Fruit fly (Drosophila melanogaster) whole organism, embryonic: Measurements from ENCODE around the gene Gclc.

ENCODE experiments used
- Antp ChIP-seq: fragments of 200-800 bp; sonication (Bioruptor generic); optimal IDR thresholded peaks from 3 replicates; lab custom pipeline; 2016; ENCODE audit warnings: missing biosample characterization, missing genetic modification characterization
- Bgb ChIP-seq: fragments of 200-800 bp; sonication (Bioruptor generic); IDR thresholded peaks from 2 replicates; pipeline ENCODE4 v1.3.6; 2022; ENCODE audit warnings: missing biosample characterization, missing genetic modification characterization; ENCODE audit not compliant: partially characterized antibody
- CG10209 ChIP-seq: fragments of 200-800 bp; sonication (Bioruptor generic); optimal IDR thresholded peaks from 3 replicates; lab custom pipeline; 2017; ENCODE audit warnings: missing biosample characterization, mild to moderate bottlenecking, missing genetic modification characterization, missing genetic modification reagents
- CG10267 ChIP-seq: fragments of 200-800 bp; sonication (Bioruptor generic); optimal IDR thresholded peaks from 2 replicates; lab custom pipeline; 2018; ENCODE audit warnings: missing biosample characterization, mild to moderate bottlenecking, missing genetic modification characterization, moderate library complexity
- CG10274 ChIP-seq: fragments of 200-800 bp; sonication (Bioruptor generic); optimal IDR thresholded peaks from 3 replicates; lab custom pipeline; 2017; ENCODE audit warnings: missing biosample characterization, mild to moderate bottlenecking, missing genetic modification characterization
- CG10462 ChIP-seq: fragments of 200-800 bp; sonication (Bioruptor generic); optimal IDR thresholded peaks from 2 replicates; lab custom pipeline; 2016; ENCODE audit warnings: missing biosample characterization, missing genetic modification characterization
- CG10543 ChIP-seq: fragments of 200-800 bp; sonication (Bioruptor generic); optimal IDR thresholded peaks from 3 replicates; lab custom pipeline; 2017; ENCODE audit warnings: missing biosample characterization, mild to moderate bottlenecking, missing genetic modification characterization, moderate library complexity
- CG10959 ChIP-seq: fragments of 200-800 bp; sonication (Bioruptor generic); IDR thresholded peaks from 2 replicates; pipeline ENCODE4 v1.3.6; 2022; ENCODE audit warnings: missing biosample characterization, missing genetic modification characterization
- CG12236 ChIP-seq: fragments of 200-800 bp; sonication (Bioruptor generic); optimal IDR thresholded peaks from 2 replicates; lab custom pipeline; 2016; ENCODE audit warnings: missing biosample characterization, missing genetic modification characterization
- CG13894 ChIP-seq: fragments of 200-800 bp; sonication (Bioruptor generic); optimal IDR thresholded peaks from 3 replicates; lab custom pipeline; 2018; ENCODE audit warnings: missing biosample characterization, mild to moderate bottlenecking, missing genetic modification characterization, moderate library complexity
- CG15011 ChIP-seq: fragments of 200-800 bp; sonication (Bioruptor generic); optimal IDR thresholded peaks from 3 replicates; lab custom pipeline; 2018; ENCODE audit warnings: missing biosample characterization, mild to moderate bottlenecking, missing genetic modification characterization
- CG15696 ChIP-seq: fragments of 200-800 bp; sonication (Bioruptor generic); optimal IDR thresholded peaks from 2 replicates; lab custom pipeline; 2019; ENCODE audit warnings: missing biosample characterization, mild to moderate bottlenecking, missing genetic modification characterization, moderate library complexity
- CG1832 ChIP-seq: fragments of 200-800 bp; sonication (Bioruptor generic); optimal IDR thresholded peaks from 2 replicates; lab custom pipeline; 2017; ENCODE audit warnings: missing biosample characterization, mild to moderate bottlenecking, missing genetic modification characterization, inconsistent platforms
- CG2116 ChIP-seq: fragments of 200-800 bp; sonication (Bioruptor generic); optimal IDR thresholded peaks from 3 replicates; lab custom pipeline; 2018; ENCODE audit warnings: missing biosample characterization, mild to moderate bottlenecking, missing genetic modification characterization
- CG30020 ChIP-seq: fragments of 200-800 bp; optimal IDR thresholded peaks from 2 replicates; lab custom pipeline; 2019; ENCODE audit warnings: missing biosample characterization, mild to moderate bottlenecking, missing genetic modification characterization, moderate library complexity
- CG30403 ChIP-seq: fragments of 200-800 bp; sonication (Bioruptor generic); optimal IDR thresholded peaks from 3 replicates; lab custom pipeline; 2016; ENCODE audit warnings: missing biosample characterization, missing genetic modification characterization
- CG30431 ChIP-seq: fragments of 200-800 bp; sonication (Bioruptor generic); optimal IDR thresholded peaks from 2 replicates; lab custom pipeline; 2017; ENCODE audit warnings: missing biosample characterization, missing genetic modification characterization
- CG31441 ChIP-seq: fragments of 200-800 bp; sonication (Bioruptor generic); IDR thresholded peaks from 2 replicates; pipeline ENCODE4 v1.3.6; 2022; ENCODE audit warnings: missing biosample characterization, missing genetic modification characterization
- CG6254 ChIP-seq: fragments of 200-800 bp; sonication (Bioruptor generic); optimal IDR thresholded peaks from 3 replicates; lab custom pipeline; 2017; ENCODE audit warnings: mild to moderate bottlenecking, missing biosample characterization, missing genetic modification reagents, missing genetic modification characterization
- CG6791 ChIP-seq: fragments of 200-800 bp; sonication (Bioruptor generic); IDR thresholded peaks from 3 replicates; pipeline ENCODE4 v1.3.6; 2022; ENCODE audit warnings: missing biosample characterization, missing genetic modification characterization; ENCODE audit not compliant: partially characterized antibody
- CG6813 ChIP-seq: fragments of 200-800 bp; sonication (Bioruptor generic); optimal IDR thresholded peaks from 2 replicates; lab custom pipeline; 2017; ENCODE audit warnings: missing biosample characterization, missing genetic modification characterization, mild to moderate bottlenecking, moderate library complexity, missing genetic modification reagents
- CrebB ChIP-seq: fragments of 200-800 bp; sonication (Bioruptor generic); optimal IDR thresholded peaks from 3 replicates; lab custom pipeline; 2018; ENCODE audit warnings: missing biosample characterization, mild to moderate bottlenecking, missing genetic modification characterization
- Eip74EF ChIP-seq, 2 experiments: fragments of 200-800 bp in 1 of 2; fragments of >200 bp in 1 of 2; sonication (Bioruptor generic) in 1 of 2; optimal IDR thresholded peaks; 2 replicates each; lab custom pipeline; 2017 to 2019; ENCODE audit warnings: missing biosample characterization in 2 of 2, missing genetic modification characterization in 2 of 2, mild to moderate bottlenecking in 1 of 2, moderate library complexity in 1 of 2
- Elba2 ChIP-seq: fragments of 200-800 bp; sonication (Bioruptor generic); optimal IDR thresholded peaks from 3 replicates; lab custom pipeline; 2016; ENCODE audit warnings: missing biosample characterization, missing genetic modification characterization
- Fer2 ChIP-seq: fragments of 200-800 bp; sonication (Bioruptor generic); optimal IDR thresholded peaks from 2 replicates; lab custom pipeline; 2018; ENCODE audit warnings: missing biosample characterization, mild to moderate bottlenecking, missing genetic modification characterization, moderate library complexity
- HLH54F ChIP-seq: fragments of 200-800 bp; sonication (Bioruptor generic); optimal IDR thresholded peaks from 3 replicates; lab custom pipeline; 2016; ENCODE audit warnings: missing biosample characterization, missing genetic modification characterization
- Hand ChIP-seq: fragments of 200-800 bp; sonication (Bioruptor generic); optimal IDR thresholded peaks from 2 replicates; lab custom pipeline; 2017; ENCODE audit warnings: mild to moderate bottlenecking, missing biosample characterization, missing genetic modification reagents, missing genetic modification characterization
- Hey ChIP-seq: fragments of 200-800 bp; sonication (Bioruptor generic); optimal IDR thresholded peaks from 3 replicates; lab custom pipeline; 2018; ENCODE audit warnings: missing biosample characterization, mild to moderate bottlenecking, missing genetic modification characterization
- MESR4 ChIP-seq: fragments of 200-800 bp; sonication (Bioruptor generic); optimal IDR thresholded peaks from 2 replicates; lab custom pipeline; 2018; ENCODE audit warnings: missing biosample characterization, mild to moderate bottlenecking, missing genetic modification characterization, moderate library complexity
- Mad ChIP-seq: fragments of 200-800 bp; sonication (Bioruptor generic); optimal IDR thresholded peaks from 2 replicates; lab custom pipeline; 2016; ENCODE audit warnings: missing biosample characterization, missing genetic modification characterization
- NK7.1 ChIP-seq: fragments of 200-800 bp; sonication (Bioruptor generic); optimal IDR thresholded peaks from 3 replicates; lab custom pipeline; 2016; ENCODE audit warnings: missing biosample characterization, missing genetic modification characterization
- Nf-YC ChIP-seq: fragments of 200-800 bp; optimal IDR thresholded peaks from 3 replicates; lab custom pipeline; 2019; ENCODE audit warnings: missing biosample characterization, mild to moderate bottlenecking, missing genetic modification characterization, moderate library complexity
- Poxn ChIP-seq: fragments of 200-800 bp; sonication (Bioruptor generic); IDR thresholded peaks from 2 replicates; pipeline ENCODE4 v1.3.6; 2022; ENCODE audit warnings: missing biosample characterization, missing genetic modification characterization
- Taf1 ChIP-seq: fragments of 200-800 bp; sonication (Bioruptor generic); IDR thresholded peaks from 2 replicates; pipeline ENCODE4 v1.3.6; 2022; ENCODE audit warnings: missing biosample characterization, missing genetic modification characterization
- cato ChIP-seq: fragments of 200-800 bp; sonication (Bioruptor generic); optimal IDR thresholded peaks from 2 replicates; lab custom pipeline; 2016; ENCODE audit warnings: missing biosample characterization, missing genetic modification characterization, borderline replicate concordance
- crc ChIP-seq: fragments of 200-800 bp; sonication (Bioruptor generic); optimal IDR thresholded peaks from 2 replicates; lab custom pipeline; 2016; ENCODE audit warnings: missing biosample characterization, missing genetic modification characterization
- cwo ChIP-seq: fragments of 200-800 bp; sonication (Bioruptor generic); optimal IDR thresholded peaks from 3 replicates; lab custom pipeline; 2017; ENCODE audit warnings: missing biosample characterization, missing genetic modification characterization, mild to moderate bottlenecking, moderate library complexity, missing genetic modification reagents
- dati ChIP-seq: fragments of 200-800 bp; sonication (Bioruptor generic); IDR thresholded peaks from 2 replicates; pipeline ENCODE4 v1.3.6; 2022; ENCODE audit warnings: missing biosample characterization, missing genetic modification characterization
- dimm ChIP-seq: fragments of 200-800 bp; sonication (Bioruptor generic); IDR thresholded peaks from 2 replicates; pipeline ENCODE4 v1.3.6; 2022; ENCODE audit warnings: missing biosample characterization, missing genetic modification characterization
- disco-r ChIP-seq: fragments of 200-800 bp; sonication (Bioruptor generic); optimal IDR thresholded peaks from 2 replicates; lab custom pipeline; 2016; ENCODE audit warnings: missing biosample characterization, missing genetic modification characterization
- dmrt99B ChIP-seq: fragments of 200-800 bp; sonication (Bioruptor generic); optimal IDR thresholded peaks from 2 replicates; lab custom pipeline; 2018; ENCODE audit warnings: missing biosample characterization, mild to moderate bottlenecking, missing genetic modification characterization, moderate library complexity
- fd102C ChIP-seq: fragments of 200-800 bp; sonication (Bioruptor generic); optimal IDR thresholded peaks from 2 replicates; lab custom pipeline; 2018; ENCODE audit warnings: missing biosample characterization, mild to moderate bottlenecking, missing genetic modification characterization, moderate library complexity
- ham ChIP-seq: fragments of 200-800 bp; sonication (Bioruptor generic); IDR thresholded peaks from 2 replicates; pipeline ENCODE4 v1.3.6; 2022; ENCODE audit warnings: missing biosample characterization, missing genetic modification characterization
- jing ChIP-seq: fragments of 200-800 bp; sonication (Bioruptor generic); optimal IDR thresholded peaks from 2 replicates; lab custom pipeline; 2018; ENCODE audit warnings: missing biosample characterization, mild to moderate bottlenecking, missing genetic modification characterization
- org-1 ChIP-seq: fragments of 200-800 bp; sonication (Bioruptor generic); optimal IDR thresholded peaks from 2 replicates; lab custom pipeline; 2017; ENCODE audit warnings: missing biosample characterization, missing genetic modification characterization
- pan ChIP-seq, 4 experiments: fragments of >200 bp in 3 of 4; fragments of 200-800 bp in 1 of 4; sonication (Bioruptor generic) in 1 of 4; optimal IDR thresholded peaks in 3 of 4; IDR thresholded peaks in 1 of 4; 2 replicates each; pipeline versions ENCODE4 v1.3.6 to Lab custom; 2017 to 2022; ENCODE audit warnings: missing biosample characterization in 2 of 4, missing genetic modification characterization in 2 of 4, mixed read lengths in 1 of 4
- sens-2 ChIP-seq: fragments of 200-800 bp; sonication (Bioruptor generic); IDR thresholded peaks from 2 replicates; pipeline ENCODE4 v1.3.6; 2022; ENCODE audit warnings: missing biosample characterization, missing genetic modification characterization
- sob ChIP-seq: fragments of 200-800 bp; sonication (Bioruptor generic); IDR thresholded peaks from 2 replicates; pipeline ENCODE4 v1.3.6; 2022; ENCODE audit warnings: missing biosample characterization, missing genetic modification characterization
- tio ChIP-seq: fragments of 200-800 bp; sonication (Bioruptor generic); optimal IDR thresholded peaks from 2 replicates; lab custom pipeline; 2017; ENCODE audit warnings: missing biosample characterization, missing genetic modification characterization, inconsistent platforms

Gene Gclc

DNA sequence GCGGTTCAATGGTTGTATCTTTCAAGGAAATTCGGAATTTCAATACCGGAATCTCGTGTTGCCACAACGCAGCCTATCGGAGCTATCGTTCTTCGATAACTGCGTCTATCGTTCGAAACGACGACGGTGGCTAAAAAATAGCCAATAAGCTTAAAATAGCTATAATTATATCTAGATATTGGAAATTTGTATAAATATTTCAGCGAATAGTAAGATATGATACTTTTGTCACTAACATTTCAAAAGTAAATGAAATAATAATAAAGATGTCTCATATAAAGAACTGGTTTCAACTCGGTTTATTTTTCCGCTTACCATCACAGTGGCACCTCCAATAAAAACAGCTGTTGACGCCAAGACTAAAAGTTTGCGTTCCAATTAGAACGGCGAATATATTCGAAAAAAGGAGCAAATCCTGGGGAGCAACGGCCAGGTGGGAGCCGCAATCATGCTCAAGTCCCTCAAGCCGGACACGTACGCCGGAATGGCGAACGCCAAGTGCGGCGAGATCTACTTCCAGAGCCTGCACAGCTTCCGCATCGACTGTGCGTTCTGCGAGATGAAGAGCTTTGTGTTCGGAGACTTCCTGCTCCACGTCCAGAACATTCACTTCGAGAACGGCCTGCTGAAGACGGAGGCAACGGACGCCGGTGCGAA is 29.7 kb upstream of the Gclc start, which contains the start of the genes alpha-PheRS and CG2129 (continued):
- TF ChIP-seq jing (GFP tag; lab: Kevin White, UChicago): no peak
- TF ChIP-seq CG30431 (GFP tag; lab: Kevin White, UChicago): no peak
- no peak for TF ChIP-seq dmrt99B
- TF ChIP-seq MESR4 (GFP tag; lab: Kevin White, UChicago): no peak
- TF ChIP-seq cato (GFP tag; lab: Kevin White, UChicago): no peak
- peak; percentile 36 for TF ChIP-seq CG30403 (GFP tag; lab: Kevin White, UChicago)
- TF ChIP-seq tio: no peak
- TF ChIP-seq pan (optimal IDR thresholded peaks at IDR 0.05; lab: Kevin White, UChicago): no peak
- no peak for TF ChIP-seq pan (GFP tag; optimal IDR thresholded peaks at IDR 0.05 in 1 of 2, IDR thresholded peaks at IDR 0.05 in 1 of 2)
- TF ChIP-seq Bgb (GFP tag; lab: Robert Waterston, UW): 0 out of 2 replicates have a peak, but pooled peaks have one; percentile 18
- TF ChIP-seq CG31441: no peak
- no peak for TF ChIP-seq dimm (GFP tag; lab: Robert Waterston, UW)
- TF ChIP-seq CG12236 (GFP tag; lab: Kevin White, UChicago): no peak
- no peak for TF ChIP-seq Hand (GFP tag; lab: Kevin White, UChicago)
- TF ChIP-seq Eip74EF (GFP tag; optimal IDR thresholded peaks at IDR 0.05; lab: Kevin White, UChicago): peak in 1 of 2 experiments; percentile 15
- no peak for TF ChIP-seq Antp (GFP tag; lab: Kevin White, UChicago)
- TF ChIP-seq CG10462 (GFP tag; lab: Kevin White, UChicago): no peak
- no peak for TF ChIP-seq CG6791 (GFP tag; lab: Robert Waterston, UW)
- no peak for TF ChIP-seq CG6813 (GFP tag; lab: Kevin White, UChicago)
- no peak for TF ChIP-seq cwo
- TF ChIP-seq CG10267 (tag; lab: Kevin White, UChicago): peak; percentile 51
- TF ChIP-seq Fer2 (tag; lab: Kevin White, UChicago): no peak
- peak; percentile 55 for TF ChIP-seq Elba2
- no peak for TF ChIP-seq NK7.1 (GFP tag; lab: Kevin White, UChicago)
- no peak for TF ChIP-seq ham (GFP tag; lab: Robert Waterston, UW)
- peak; percentile 60 for TF ChIP-seq CG2116
- no peak for TF ChIP-seq CG10959 (GFP tag; lab: Robert Waterston, UW)
- TF ChIP-seq sob (GFP tag; lab: Robert Waterston, UW): 0 out of 2 replicates have a peak, but pooled peaks have one; percentile 24
- no peak for TF ChIP-seq disco-r (GFP tag; lab: Kevin White, UChicago)
- no peak for TF ChIP-seq dati (GFP tag; lab: Robert Waterston, UW)
- TF ChIP-seq CrebB (tag; lab: Kevin White, UChicago): no peak
- no peak for TF ChIP-seq CG10543 (GFP tag; lab: Kevin White, UChicago)
- no peak for TF ChIP-seq CG13894 (tag; lab: Kevin White, UChicago)
- TF ChIP-seq Poxn: no peak
- peak; percentile 23 for TF ChIP-seq CG15696
- TF ChIP-seq HLH54F (GFP tag; lab: Kevin White, UChicago): peak; percentile 6
- no peak for TF ChIP-seq CG6254 (GFP tag; lab: Kevin White, UChicago)
- TF ChIP-seq fd102C (GFP tag; lab: Kevin White, UChicago): no peak
- TF ChIP-seq CG15011 (GFP tag; lab: Kevin White, UChicago): no peak
- no peak for TF ChIP-seq Taf1 (GFP tag; lab: Robert Waterston, UW)
- no peak for TF ChIP-seq CG10209
- no peak for TF ChIP-seq sens-2 (GFP tag; lab: Robert Waterston, UW)
- no peak for TF ChIP-seq Mad
- peak; percentile 48 for TF ChIP-seq Nf-YC (tag; lab: Kevin White, UChicago)
- no peak for TF ChIP-seq CG10274 (GFP tag; lab: Kevin White, UChicago)
- no peak for TF ChIP-seq crc (GFP tag; lab: Kevin White, UChicago)
- no peak for TF ChIP-seq CG1832 (GFP tag; lab: Kevin White, UChicago)
- peak; percentile 15 for TF ChIP-seq CG30020 (tag; lab: Kevin White, UChicago)
- TF ChIP-seq org-1 (GFP tag; lab: Kevin White, UChicago): no peak
- TF ChIP-seq Hey: no peak
